Fruit fly (Drosophila melanogaster): ENCODE results near the gene CG31917.

Gene CG31917

dm6 chr2L:5042076-5042475 lies 31.4 kb upstream of the CG31917 start (continued):
- no peak for TF ChIP-seq pzg (GFP tag; optimal IDR thresholded peaks at IDR 0.05)
- TF ChIP-seq Lpt (GFP tag; optimal IDR thresholded peaks at IDR 0.05), result no peak
- no peak for TF ChIP-seq Opbp (GFP tag; IDR thresholded peaks at IDR 0.05; ENCODE audit: partially characterized antibody)
- no peak for TF ChIP-seq pum (GFP tag; optimal IDR thresholded peaks at IDR 0.05)
- TF ChIP-seq CG12769 (tag; optimal IDR thresholded peaks at IDR 0.05), result no peak
- TF ChIP-seq tll (GFP tag; optimal IDR thresholded peaks at IDR 0.05), result no peak
- no peak for TF ChIP-seq ttk (GFP tag; IDR thresholded peaks at IDR 0.05)
- no peak for TF ChIP-seq CG2202 (tag; optimal IDR thresholded peaks at IDR 0.05)
- TF ChIP-seq CrebB (tag; optimal IDR thresholded peaks at IDR 0.05), result no peak
- peak; percentile 16 for TF ChIP-seq CG2120 (GFP tag; optimal IDR thresholded peaks at IDR 0.05)
- no peak for TF ChIP-seq CG11456 (GFP tag; IDR thresholded peaks at IDR 0.05)
- TF ChIP-seq CG2116 (GFP tag; optimal IDR thresholded peaks at IDR 0.05), result no peak
- TF ChIP-seq pan (optimal IDR thresholded peaks at IDR 0.05), result no peak
- no peak for TF ChIP-seq pan (GFP tag; optimal IDR thresholded peaks at IDR 0.05 in 1 of 2, IDR thresholded peaks at IDR 0.05 in 1 of 2)
- TF ChIP-seq CG8478 (optimal IDR thresholded peaks at IDR 0.05), result no peak
- peak; percentile 25 for TF ChIP-seq CG18764 (GFP tag; optimal IDR thresholded peaks at IDR 0.05)
- TF ChIP-seq Dref (GFP tag; IDR thresholded peaks at IDR 0.05), result no peak
- TF ChIP-seq CG6765 (GFP tag; optimal IDR thresholded peaks at IDR 0.05), result no peak
- TF ChIP-seq row (GFP tag; IDR thresholded peaks at IDR 0.05), result peak; percentile 48
- no peak for TF ChIP-seq grn (GFP tag; optimal IDR thresholded peaks at IDR 0.05)
- TF ChIP-seq CG6813 (GFP tag; optimal IDR thresholded peaks at IDR 0.05), result no peak
- peak; percentile 36 for TF ChIP-seq CG13424 (tag; optimal IDR thresholded peaks at IDR 0.05)
- TF ChIP-seq ro (GFP tag; IDR thresholded peaks at IDR 0.05), result no peak
- TF ChIP-seq Myb (GFP tag; optimal IDR thresholded peaks at IDR 0.05), result no peak
- peak; percentile 60 for TF ChIP-seq CG2712 (tag; optimal IDR thresholded peaks at IDR 0.05)
- TF ChIP-seq Oli (tag; optimal IDR thresholded peaks at IDR 0.05), result peak; percentile 36
- TF ChIP-seq kni (GFP tag; optimal IDR thresholded peaks at IDR 0.05), result no peak
- TF ChIP-seq unc-4 (GFP tag; IDR thresholded peaks at IDR 0.05; ENCODE audit: partially characterized antibody), result no peak
- TF ChIP-seq bowl (GFP tag; IDR thresholded peaks at IDR 0.05), result no peak
- TF ChIP-seq run (tag; optimal IDR thresholded peaks at IDR 0.05), result no peak
- TF ChIP-seq CG16815 (GFP tag; optimal IDR thresholded peaks at IDR 0.05), result peak; percentile 5
- peak; percentile 30; the same call in 1 of the 2 replicates for TF ChIP-seq CG17328 (GFP tag; IDR thresholded peaks at IDR 0.05)
- TF ChIP-seq chif (GFP tag; optimal IDR thresholded peaks at IDR 0.05), result no peak
- TF ChIP-seq CG14860 (GFP tag; IDR thresholded peaks at IDR 0.05; ENCODE audit: partially characterized antibody), result no peak
- TF ChIP-seq CG12744 (GFP tag; optimal IDR thresholded peaks at IDR 0.05), result no peak
- TF ChIP-seq CG6175 (GFP tag; IDR thresholded peaks at IDR 0.05), result no peak
- TF ChIP-seq br (optimal IDR thresholded peaks at IDR 0.05), result no peak
- no peak for TF ChIP-seq Hr78 (GFP tag; optimal IDR thresholded peaks at IDR 0.05)
- no peak for TF ChIP-seq Doc2 (GFP tag; IDR thresholded peaks at IDR 0.05)
- no peak for TF ChIP-seq Sox100B (GFP tag; optimal IDR thresholded peaks at IDR 0.05)
- no peak for TF ChIP-seq Scr (GFP tag; IDR thresholded peaks at IDR 0.05; ENCODE audit: partially characterized antibody)
- no peak for TF ChIP-seq CG3838 (GFP tag; optimal IDR thresholded peaks at IDR 0.05)
- no peak for TF ChIP-seq Sry-δ (GFP tag; optimal IDR thresholded peaks at IDR 0.05)
- TF ChIP-seq D19A (tag; optimal IDR thresholded peaks at IDR 0.05), result peak; percentile 47
- TF ChIP-seq CG12942 (GFP tag; optimal IDR thresholded peaks at IDR 0.05), result no peak
- TF ChIP-seq CG3407 (GFP tag; optimal IDR thresholded peaks at IDR 0.05), result no peak
- TF ChIP-seq Trl (optimal IDR thresholded peaks at IDR 0.05), result no peak
- TF ChIP-seq Trl (GFP tag; optimal IDR thresholded peaks at IDR 0.05), result no peak
- TF ChIP-seq trem (tag; optimal IDR thresholded peaks at IDR 0.05), result peak; percentile 22
- TF ChIP-seq CG2129 (GFP tag; IDR thresholded peaks at IDR 0.05; ENCODE audit: partially characterized antibody), result no peak
- TF ChIP-seq CG4820 (GFP tag; optimal IDR thresholded peaks at IDR 0.05), result no peak
- TF ChIP-seq CG12071 (GFP tag; optimal IDR thresholded peaks at IDR 0.05), result no peak
- TF ChIP-seq Nf-YC (tag; optimal IDR thresholded peaks at IDR 0.05), result no peak

All from whole organism, embryonic.